Fruit fly (Drosophila melanogaster): ENCODE data around the gene TotA.

Gene TotA

dm6 chr3R:20870736-20871135 lies at the start of gene TotA:
TSS of gene TotA (plus strand) at chr3R:20871036.
- no peak for TF ChIP-seq pan (optimal IDR thresholded peaks at IDR 0.05)
- TF ChIP-seq usp (GFP tag; optimal IDR thresholded peaks at IDR 0.05), result no peak
- TF ChIP-seq CG8478 (optimal IDR thresholded peaks at IDR 0.05), result no peak
- TF ChIP-seq EcR (GFP tag; optimal IDR thresholded peaks at IDR 0.05), result no peak
- TF ChIP-seq psq (optimal IDR thresholded peaks at IDR 0.05), result no peak
- no peak for TF ChIP-seq Dll (optimal IDR thresholded peaks at IDR 0.05)

dm6 chr3R:20821815-20822375 lies 48.9 kb upstream of the TotA start, which contains the start of the genes CG17271 and RpS20:
TSS of gene CG17271 (minus strand) at chr3R:20821848.
TSS of gene RpS20 (plus strand) at chr3R:20822181.
- no peak for TF ChIP-seq pan (optimal IDR thresholded peaks at IDR 0.05)
- TF ChIP-seq psq (optimal IDR thresholded peaks at IDR 0.05), result no peak
- TF ChIP-seq CG8478 (optimal IDR thresholded peaks at IDR 0.05), result no peak
- no peak for TF ChIP-seq EcR (GFP tag; optimal IDR thresholded peaks at IDR 0.05)

DNA sequence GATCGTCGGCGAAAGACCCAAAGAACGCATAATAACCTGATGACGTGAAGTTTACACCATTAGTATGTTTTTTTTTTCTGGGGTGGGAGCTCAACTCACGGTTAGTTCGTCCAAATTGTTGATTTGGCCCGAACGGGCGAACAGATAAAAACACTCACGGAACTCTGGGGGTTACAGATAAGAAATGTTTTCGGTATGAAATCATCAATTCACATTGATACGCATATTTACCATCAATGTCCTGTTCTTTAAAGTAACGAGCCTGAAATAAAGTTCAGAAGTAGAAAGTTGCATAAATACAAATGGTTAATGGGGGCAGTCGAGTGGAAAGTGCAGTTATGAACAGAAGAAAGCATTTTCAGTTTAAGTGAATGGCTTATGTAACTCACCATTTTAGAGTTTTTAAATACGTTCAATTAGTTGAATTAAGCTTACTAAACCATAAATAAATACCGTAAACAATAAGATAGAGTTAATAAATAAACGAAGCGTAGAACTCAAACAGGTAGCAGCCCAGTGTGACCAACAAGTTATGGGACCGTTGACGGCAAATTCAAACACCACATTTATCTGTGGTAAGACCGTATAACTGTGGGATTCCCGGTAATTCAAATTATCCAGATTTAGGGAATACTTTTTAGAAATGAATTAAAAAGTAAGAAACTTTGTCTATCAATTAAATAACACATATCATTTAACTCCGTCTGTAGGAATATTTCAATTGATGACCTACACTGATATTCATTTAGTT lies 47.0 kb upstream of the TotA start, which contains the start of gene CG17272:
Gene CG17272 (minus strand): TSS at position 536 of the 751 bp plus-strand sequence.
- no peak for TF ChIP-seq pan (optimal IDR thresholded peaks at IDR 0.05)
- no peak for TF ChIP-seq usp (GFP tag; optimal IDR thresholded peaks at IDR 0.05)
- TF ChIP-seq CG8478 (optimal IDR thresholded peaks at IDR 0.05), result no peak
- TF ChIP-seq psq (optimal IDR thresholded peaks at IDR 0.05), result no peak
- TF ChIP-seq EcR (GFP tag; optimal IDR thresholded peaks at IDR 0.05), result no peak
- no peak for TF ChIP-seq Dll (optimal IDR thresholded peaks at IDR 0.05)

DNA sequence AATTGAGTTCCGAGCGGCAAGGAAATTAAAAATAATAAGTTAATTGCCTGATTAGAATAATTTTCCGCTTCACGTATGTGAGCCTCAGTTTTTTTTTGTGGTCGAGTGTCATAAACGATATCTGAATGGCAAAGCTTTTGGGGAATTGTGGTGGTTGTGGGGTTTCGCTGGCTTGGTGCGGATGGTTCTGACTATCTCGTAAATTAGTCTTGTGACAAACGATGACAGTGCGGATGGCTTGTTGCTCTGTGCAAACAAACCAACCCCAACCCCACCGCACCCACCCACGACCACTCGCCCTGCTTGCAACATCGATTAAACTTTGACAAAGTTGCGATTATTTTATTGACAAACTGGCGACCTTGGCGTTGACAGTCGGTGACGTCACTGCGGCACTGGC lies 43.9 kb upstream of the TotA start:
- TF ChIP-seq usp (GFP tag; optimal IDR thresholded peaks at IDR 0.05), result no peak
- TF ChIP-seq Dll (optimal IDR thresholded peaks at IDR 0.05), result no peak
- TF ChIP-seq EcR (GFP tag; optimal IDR thresholded peaks at IDR 0.05), result no peak
- no peak for TF ChIP-seq CG8478 (optimal IDR thresholded peaks at IDR 0.05)
- TF ChIP-seq pan (optimal IDR thresholded peaks at IDR 0.05), result no peak
- no peak for TF ChIP-seq psq (optimal IDR thresholded peaks at IDR 0.05)

DNA sequence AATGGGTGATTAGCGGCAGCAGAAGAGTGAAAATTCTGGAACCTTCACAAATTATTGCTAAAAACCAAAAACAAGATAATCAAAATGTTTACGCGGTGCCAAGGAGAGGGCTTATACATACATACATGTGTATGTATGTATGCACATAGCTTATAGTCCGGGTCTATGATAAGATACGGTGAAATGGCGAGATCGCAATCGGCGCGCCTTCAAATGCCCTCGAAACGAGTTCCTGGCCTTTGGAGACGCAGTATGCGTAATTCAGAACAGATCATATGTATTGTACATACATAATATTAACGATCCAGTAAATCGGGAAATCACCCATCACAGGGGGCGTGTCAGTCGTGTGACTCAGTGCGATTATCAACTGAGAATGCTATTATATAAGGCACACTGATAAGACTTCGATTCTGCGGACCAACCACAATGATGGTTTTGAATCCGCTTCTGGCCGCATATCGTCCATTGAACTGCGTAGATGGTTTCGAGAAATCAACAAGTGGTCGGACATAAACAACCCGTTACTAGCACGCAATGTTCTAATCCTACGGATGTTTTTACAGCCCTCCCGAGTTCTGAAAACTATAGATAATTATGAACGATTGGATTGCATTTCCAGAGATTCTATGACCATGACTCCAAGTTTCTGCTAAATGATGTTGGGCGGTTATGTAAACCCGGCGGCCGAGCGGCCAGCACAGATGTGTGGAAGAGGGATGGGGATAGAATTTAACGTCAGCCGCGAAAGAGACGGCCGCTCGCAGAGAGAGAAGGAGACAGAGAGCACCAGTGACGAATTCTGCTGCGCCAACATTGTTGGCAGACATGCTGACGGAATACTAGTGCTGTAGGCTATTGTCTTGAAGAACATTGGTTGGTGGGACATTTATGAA lies 42.1 kb upstream of the TotA start:
- TF ChIP-seq usp (GFP tag; optimal IDR thresholded peaks at IDR 0.05) (no peak), psq (optimal IDR thresholded peaks at IDR 0.05) (no peak), pan (optimal IDR thresholded peaks at IDR 0.05) (no peak), EcR (GFP tag; optimal IDR thresholded peaks at IDR 0.05) (peak in 1 of 2 experiments; percentile 80), Dll (optimal IDR thresholded peaks at IDR 0.05) (no peak), CG8478 (optimal IDR thresholded peaks at IDR 0.05) (peak; percentile 1)

- TF ChIP-seq psq (optimal IDR thresholded peaks at IDR 0.05) (no peak), usp (GFP tag; optimal IDR thresholded peaks at IDR 0.05) (no peak), EcR (GFP tag; optimal IDR thresholded peaks at IDR 0.05) (no peak), Dll (optimal IDR thresholded peaks at IDR 0.05) (no peak), CG8478 (optimal IDR thresholded peaks at IDR 0.05) (no peak), pan (optimal IDR thresholded peaks at IDR 0.05) (no peak)
Observed at dm6 chr3R:20829416-20830131, 41.3 kb upstream of the TotA start.

- TF ChIP-seq usp (GFP tag; optimal IDR thresholded peaks at IDR 0.05) (no peak), Dll (optimal IDR thresholded peaks at IDR 0.05) (no peak), EcR (GFP tag; optimal IDR thresholded peaks at IDR 0.05) (no peak), psq (optimal IDR thresholded peaks at IDR 0.05) (no peak)
Observed at dm6 chr3R:20830153-20830695, 40.6 kb upstream of the TotA start, which contains the start of gene Adss. TSS of gene Adss (minus strand) at chr3R:20830580.

- TF ChIP-seq psq (optimal IDR thresholded peaks at IDR 0.05) (no peak), Dll (optimal IDR thresholded peaks at IDR 0.05) (no peak), CG8478 (optimal IDR thresholded peaks at IDR 0.05) (no peak), pan (optimal IDR thresholded peaks at IDR 0.05) (no peak)
Observed at dm6 chr3R:20830963-20831362, 39.9 kb upstream of the TotA start, which contains the start of gene CG31223. TSS of gene CG31223 (plus strand) at chr3R:20831127.

dm6 chr3R:20832689-20833524 lies 37.9 kb upstream of the TotA start, which contains the start of gene Synd:
TSS of gene Synd (plus strand) at chr3R:20832799.
- TF ChIP-seq Dll (optimal IDR thresholded peaks at IDR 0.05) (no peak), CG8478 (optimal IDR thresholded peaks at IDR 0.05) (no peak), pan (optimal IDR thresholded peaks at IDR 0.05) (no peak), usp (GFP tag; optimal IDR thresholded peaks at IDR 0.05) (no peak), EcR (GFP tag; optimal IDR thresholded peaks at IDR 0.05) (peak in 1 of 2 experiments; percentile 36), psq (optimal IDR thresholded peaks at IDR 0.05) (no peak)

- no peak for TF ChIP-seq psq (optimal IDR thresholded peaks at IDR 0.05)
- no peak for TF ChIP-seq EcR (GFP tag; optimal IDR thresholded peaks at IDR 0.05)
- TF ChIP-seq usp (GFP tag; optimal IDR thresholded peaks at IDR 0.05), result no peak
- TF ChIP-seq CG8478 (optimal IDR thresholded peaks at IDR 0.05), result no peak
- no peak for TF ChIP-seq Dll (optimal IDR thresholded peaks at IDR 0.05)
- TF ChIP-seq pan (optimal IDR thresholded peaks at IDR 0.05), result no peak
Observed at dm6 chr3R:20833664-20834063, 37.2 kb upstream of the TotA start.

Data from whole organism.